Worm (Caenorhabditis elegans) whole organism, early embryonic: ENCODE measurements around the gene bec-1.

ENCODE experiments used
- B0310.2 ChIP-seq: sonication (generic microtip); optimal IDR thresholded peaks from 2 replicates; lab custom pipeline; 2016; ENCODE audit warnings: mild to moderate bottlenecking, missing genetic modification characterization, missing compliant biosample characterization
- F13C5.2 ChIP-seq: sonication (generic microtip); optimal IDR thresholded peaks from 2 replicates; lab custom pipeline; 2017; ENCODE audit warnings: mild to moderate bottlenecking, missing genetic modification characterization, inconsistent platforms, missing compliant biosample characterization
- aly-1 ChIP-seq: sonication (generic microtip); optimal IDR thresholded peaks from 2 replicates; lab custom pipeline; 2016; ENCODE audit warnings: missing genetic modification characterization, missing compliant biosample characterization
- ama-1 ChIP-seq: fragments of 150-350 bp; optimal IDR thresholded peaks from 2 replicates; lab custom pipeline; 2014
- ceh-13 ChIP-seq: fragments of 200-800 bp; sonication (Bioruptor generic); optimal IDR thresholded peaks from 2 replicates; lab custom pipeline; 2018; ENCODE audit warnings: mild to moderate bottlenecking, missing genetic modification characterization, missing compliant biosample characterization
- ceh-36 ChIP-seq: sonication (generic microtip); optimal IDR thresholded peaks from 2 replicates; lab custom pipeline; 2016; ENCODE audit warnings: missing genetic modification characterization, inconsistent platforms, missing compliant biosample characterization
- ets-7 ChIP-seq: sonication (generic microtip); optimal IDR thresholded peaks from 2 replicates; lab custom pipeline; 2016; ENCODE audit warnings: missing genotype, missing genetic modification characterization, missing compliant biosample characterization
- flt-1 ChIP-seq: fragments of 200-800 bp; sonication (Bioruptor generic); IDR thresholded peaks from 2 replicates; pipeline ENCODE4 v1.3.6; 2022; ENCODE audit warnings: missing genetic modification characterization, missing compliant biosample characterization
- hmbx-1 ChIP-seq: sonication (generic microtip); optimal IDR thresholded peaks from 2 replicates; lab custom pipeline; 2016; ENCODE audit warnings: mild to moderate bottlenecking, missing genetic modification characterization, missing compliant biosample characterization
- hmg-4 ChIP-seq: fragments of 200-800 bp; sonication (Bioruptor generic); optimal IDR thresholded peaks from 2 replicates; lab custom pipeline; 2018; ENCODE audit warnings: mild to moderate bottlenecking, missing genetic modification characterization, missing compliant biosample characterization
- hnd-1 ChIP-seq: sonication (generic microtip); optimal IDR thresholded peaks from 2 replicates; lab custom pipeline; 2016; ENCODE audit warnings: missing genetic modification characterization, missing compliant biosample characterization
- pes-1 ChIP-seq: fragments of 200-800 bp; sonication (Bioruptor generic); IDR thresholded peaks from 2 replicates; pipeline ENCODE4 v1.3.6; 2022; ENCODE audit warnings: missing genetic modification reagents, missing genetic modification characterization, missing compliant biosample characterization
- scrt-1 ChIP-seq: fragments of 200-800 bp; sonication (Bioruptor generic); IDR thresholded peaks from 2 replicates; pipeline ENCODE4 v1.3.6; 2022; ENCODE audit warnings: missing genetic modification characterization, missing compliant biosample characterization
- sea-1 ChIP-seq: fragments of 200-800 bp; sonication (Bioruptor generic); conservative IDR thresholded peaks from 2 replicates; pipeline ENCODE4 v1.3.6; 2022; ENCODE audit warnings: missing genetic modification characterization, missing compliant biosample characterization
- tbx-11 ChIP-seq: fragments of 200-800 bp; sonication (Bioruptor generic); IDR thresholded peaks from 2 replicates; pipeline ENCODE4 v1.3.6; 2022; ENCODE audit warnings: missing genetic modification characterization, missing compliant biosample characterization
- tbx-37 ChIP-seq: fragments of 200-800 bp; sonication (Bioruptor generic); conservative IDR thresholded peaks from 2 replicates; pipeline ENCODE4 v1.3.6; 2022; ENCODE audit warnings: missing genetic modification reagents, missing genetic modification characterization, missing compliant biosample characterization
- tra-4 ChIP-seq: sonication (generic microtip); optimal IDR thresholded peaks from 2 replicates; lab custom pipeline; 2017; ENCODE audit warnings: missing genetic modification characterization, missing compliant biosample characterization

Gene bec-1

DNA sequence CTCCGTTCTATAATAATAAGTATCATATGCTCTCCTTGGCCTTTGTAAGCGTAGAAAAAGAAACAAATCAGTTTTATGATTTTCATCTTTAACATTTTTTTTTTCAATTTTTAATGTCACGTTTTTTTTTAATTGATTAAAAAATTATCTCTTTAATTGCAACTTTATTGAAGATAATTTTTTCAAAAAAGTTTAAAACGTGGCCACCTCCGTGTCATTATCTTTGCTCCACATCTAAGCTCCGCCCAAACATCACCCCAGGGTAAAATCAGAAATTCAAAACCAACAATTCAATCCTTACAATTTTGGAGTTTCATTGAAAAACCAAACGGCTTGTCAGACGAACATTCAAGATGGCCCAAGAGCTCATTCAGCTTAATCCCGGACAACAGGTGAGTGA is 32.6 kb downstream of the bec-1 start, which contains the start of gene ttbk-8.2:
ttbk-8.2 (plus strand) TSS at position 301 of the 400 bp plus-strand sequence.
- no peak for TF ChIP-seq F13C5.2 (tag; lab: Kevin White, UChicago)
- no peak for TF ChIP-seq ets-7
- TF ChIP-seq flt-1 (GFP tag; lab: Robert Waterston, UW) = no peak

DNA sequence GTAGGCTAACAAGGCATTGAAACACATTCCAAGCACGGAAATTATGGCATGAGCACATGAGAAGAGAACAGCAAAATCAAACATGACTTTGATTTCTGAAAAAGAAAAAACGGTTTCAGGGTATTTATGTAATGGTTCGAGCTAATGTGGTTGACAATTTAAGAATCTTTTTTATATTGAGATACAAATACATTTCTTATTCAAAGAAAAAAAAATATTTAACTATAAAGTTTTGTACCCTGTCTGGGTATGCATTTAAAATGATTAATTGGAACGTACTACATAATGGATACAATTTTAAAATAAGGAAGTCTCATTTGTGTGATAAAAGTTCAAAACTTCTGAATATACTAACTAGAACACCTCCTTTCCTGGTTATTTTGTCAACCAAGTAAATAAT is 34.1 kb downstream of the bec-1 start, which contains the start of gene srd-12:
srd-12 (minus strand) TSS at position 101 of the 400 bp plus-strand sequence.
- no peak for TF ChIP-seq aly-1 (tag; lab: Kevin White, UChicago)
- TF ChIP-seq flt-1 (GFP tag; lab: Robert Waterston, UW) = no peak
- TF ChIP-seq ceh-36 (tag; lab: Kevin White, UChicago) = no peak
- no peak for TF ChIP-seq tbx-37 (GFP tag; lab: Robert Waterston, UW)
- no peak for TF ChIP-seq ets-7
- TF ChIP-seq ceh-13 (GFP tag; lab: Kevin White, UChicago) = no peak
- no peak for TF ChIP-seq scrt-1
- no peak for TF ChIP-seq F13C5.2 (tag; lab: Kevin White, UChicago)
- no peak for TF ChIP-seq sea-1
- TF ChIP-seq hmbx-1 (tag; lab: Kevin White, UChicago) = no peak
- TF ChIP-seq hnd-1 (tag; lab: Kevin White, UChicago) = no peak
- no peak for TF ChIP-seq hmg-4 (GFP tag; lab: Kevin White, UChicago)
- no peak for TF ChIP-seq tra-4 (tag; lab: Kevin White, UChicago)
- no peak for TF ChIP-seq ama-1
- no peak for TF ChIP-seq pes-1
- TF ChIP-seq B0310.2 (tag; lab: Kevin White, UChicago) = no peak
- no peak for TF ChIP-seq tbx-11 (GFP tag; lab: Robert Waterston, UW)

DNA sequence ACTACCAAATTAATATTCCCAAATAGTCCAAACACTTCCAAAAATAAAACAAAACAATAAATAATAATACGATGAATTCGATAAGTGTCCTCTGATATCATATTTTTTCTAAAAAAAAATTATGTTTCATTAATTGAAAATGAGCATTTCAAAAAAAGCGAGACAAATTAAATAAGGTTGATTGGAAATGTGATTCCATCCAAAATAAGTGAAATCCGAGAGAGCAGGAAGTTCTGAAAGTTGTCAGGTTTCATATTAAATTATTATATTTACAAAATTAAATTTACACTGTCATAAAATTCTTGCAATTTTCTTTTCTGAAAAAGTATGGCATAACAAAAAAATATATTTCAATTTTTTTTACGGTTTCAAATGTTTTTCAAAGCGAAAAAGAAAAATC is 37.2 kb downstream of the bec-1 start, which contains the start of gene srsx-14:
srsx-14 (minus strand) TSS at position 101 of the 400 bp plus-strand sequence.
- TF ChIP-seq tbx-11 (GFP tag; lab: Robert Waterston, UW) (no peak), ceh-13 (GFP tag; lab: Kevin White, UChicago) (no peak), hnd-1 (tag; lab: Kevin White, UChicago) (no peak), pes-1 (no peak), F13C5.2 (tag; lab: Kevin White, UChicago) (no peak), ets-7 (no peak), tbx-37 (GFP tag; lab: Robert Waterston, UW) (no peak), scrt-1 (no peak), sea-1 (no peak), ama-1 (no peak), aly-1 (tag; lab: Kevin White, UChicago) (no peak), hmbx-1 (tag; lab: Kevin White, UChicago) (no peak), hmg-4 (GFP tag; lab: Kevin White, UChicago) (no peak), B0310.2 (tag; lab: Kevin White, UChicago) (no peak), flt-1 (GFP tag; lab: Robert Waterston, UW) (no peak), ceh-36 (tag; lab: Kevin White, UChicago) (no peak), tra-4 (tag; lab: Kevin White, UChicago) (no peak)

DNA sequence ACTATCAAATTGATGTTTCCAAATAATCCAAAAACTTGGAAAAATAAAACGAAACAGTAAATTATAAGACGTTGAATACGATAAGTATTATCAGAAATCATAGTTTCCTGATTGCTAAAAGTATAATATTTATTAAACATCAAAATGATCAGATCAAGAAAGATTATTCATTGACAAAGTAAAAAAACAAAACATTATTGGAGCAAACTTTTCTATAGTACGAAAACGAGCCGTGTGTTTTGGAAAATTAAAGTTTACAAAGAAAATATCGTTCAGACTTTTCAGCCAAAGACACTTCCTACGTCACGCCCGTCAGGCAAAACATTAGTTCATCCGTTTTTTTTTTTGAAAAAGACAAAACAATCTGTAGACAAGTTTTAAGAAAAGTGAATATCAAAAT is 40.5 kb downstream of the bec-1 start, which contains the start of gene srsx-15:
srsx-15 (minus strand) TSS at position 101 of the 400 bp plus-strand sequence.
- no peak for TF ChIP-seq ets-7
- TF ChIP-seq hnd-1 (tag; lab: Kevin White, UChicago) = no peak
- TF ChIP-seq hmg-4 (GFP tag; lab: Kevin White, UChicago) = no peak
- no peak for TF ChIP-seq F13C5.2 (tag; lab: Kevin White, UChicago)
- no peak for TF ChIP-seq flt-1 (GFP tag; lab: Robert Waterston, UW)
- no peak for TF ChIP-seq hmbx-1 (tag; lab: Kevin White, UChicago)
- TF ChIP-seq sea-1 = no peak
- TF ChIP-seq tra-4 (tag; lab: Kevin White, UChicago) = no peak
- no peak for TF ChIP-seq ama-1
- TF ChIP-seq tbx-37 (GFP tag; lab: Robert Waterston, UW) = no peak
- TF ChIP-seq B0310.2 (tag; lab: Kevin White, UChicago) = no peak

DNA sequence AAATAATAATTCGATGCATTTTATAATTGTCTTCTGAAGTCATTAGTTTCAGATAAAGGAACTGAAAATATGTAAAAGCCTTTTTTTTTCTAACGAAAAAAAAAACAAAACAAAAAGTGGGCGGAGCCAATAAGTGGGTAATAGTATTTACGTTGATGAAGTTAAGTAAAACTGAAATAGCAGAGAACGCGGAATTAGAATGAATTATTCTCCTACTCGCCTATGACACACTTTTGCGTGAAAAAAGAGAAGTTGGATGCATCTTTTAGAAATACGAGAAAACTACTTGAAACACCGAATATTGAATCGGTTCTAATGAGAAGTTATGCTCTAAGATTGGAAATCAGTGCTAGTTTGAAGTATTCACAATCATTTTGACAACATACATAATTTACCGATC is 44.6 kb downstream of the bec-1 start, which contains the start of gene srsx-16:
srsx-16 (minus strand) TSS at position 101 of the 400 bp plus-strand sequence.
- TF ChIP-seq pes-1 (no peak), hmg-4 (GFP tag; lab: Kevin White, UChicago) (no peak), scrt-1 (no peak), tbx-11 (GFP tag; lab: Robert Waterston, UW) (no peak), tbx-37 (GFP tag; lab: Robert Waterston, UW) (no peak), B0310.2 (tag; lab: Kevin White, UChicago) (no peak), flt-1 (GFP tag; lab: Robert Waterston, UW) (no peak), ceh-36 (tag; lab: Kevin White, UChicago) (no peak), hmbx-1 (tag; lab: Kevin White, UChicago) (no peak), aly-1 (tag; lab: Kevin White, UChicago) (no peak), hnd-1 (tag; lab: Kevin White, UChicago) (no peak), tra-4 (tag; lab: Kevin White, UChicago) (no peak), ceh-13 (GFP tag; lab: Kevin White, UChicago) (no peak), sea-1 (no peak), ama-1 (no peak), F13C5.2 (tag; lab: Kevin White, UChicago) (no peak), ets-7 (no peak)

DNA sequence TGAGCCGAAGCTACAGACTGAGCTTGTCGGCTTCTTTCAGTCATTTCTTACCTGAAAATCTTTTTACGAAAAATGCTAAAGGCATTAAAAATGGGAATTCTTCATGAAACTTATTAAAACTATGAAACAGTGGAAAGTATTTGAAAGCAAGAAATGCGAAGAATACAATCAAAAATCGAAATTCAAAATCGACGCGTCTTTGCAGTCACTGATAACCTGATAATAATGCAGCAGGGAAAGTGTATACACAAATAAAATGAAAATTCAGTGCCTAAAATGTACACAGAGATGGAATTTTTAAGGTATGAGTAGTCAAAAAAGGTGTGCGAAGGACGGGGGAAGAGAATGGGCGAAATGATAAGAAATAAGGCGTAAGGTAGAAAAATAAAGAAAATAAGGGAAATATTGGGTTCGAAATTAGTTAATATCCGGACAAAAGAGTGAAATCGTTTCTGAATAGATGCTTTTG is 49.6 kb downstream of the bec-1 start, which contains the start of gene C39H7.4:
C39H7.4 (minus strand) TSS at position 51 of the 469 bp plus-strand sequence.
- TF ChIP-seq ama-1 (no peak), aly-1 (tag; lab: Kevin White, UChicago) (no peak), sea-1 (no peak), hnd-1 (tag; lab: Kevin White, UChicago) (no peak)
